Worm (Caenorhabditis elegans) whole organism, L4 larva: ENCODE measurements around the gene C04G6.6.

Source experiments
- D1046.2 ChIP-seq: fragments of 200-800 bp; sonication (Bioruptor generic); IDR thresholded peaks from 2 replicates; pipeline ENCODE4 v1.3.6; 2022; ENCODE audit warnings: missing genetic modification characterization, missing compliant biosample characterization
- F10B5.3 ChIP-seq: sonication (generic microtip); optimal IDR thresholded peaks from 2 replicates; lab custom pipeline; 2016; ENCODE audit warnings: mild to moderate bottlenecking, missing genetic modification characterization, missing compliant biosample characterization
- F49E8.2 ChIP-seq: sonication (generic microtip); optimal IDR thresholded peaks from 2 replicates; lab custom pipeline; 2016; ENCODE audit warnings: missing compliant biosample characterization, mild to moderate bottlenecking, missing genetic modification characterization, borderline replicate concordance
- T26A8.4 ChIP-seq: fragments of 200-800 bp; sonication (Bioruptor generic); IDR thresholded peaks from 2 replicates; pipeline ENCODE4 v1.3.6; 2022; ENCODE audit warnings: missing genetic modification characterization, missing compliant biosample characterization
- Y105C5A.15 ChIP-seq: fragments of 200-800 bp; sonication (Bioruptor generic); IDR thresholded peaks from 2 replicates; pipeline ENCODE4 v1.3.6; 2022; ENCODE audit warnings: missing genetic modification characterization, missing compliant biosample characterization
- aha-1 ChIP-seq: fragments of 150-350 bp; peaks from one replicate; lab custom pipeline; 2014; ENCODE audit warnings: missing biosample characterization, missing genetic modification characterization
- attf-4 ChIP-seq: sonication (generic microtip); optimal IDR thresholded peaks from 3 replicates; lab custom pipeline; 2017; ENCODE audit warnings: missing biosample characterization, missing genetic modification characterization
- ceh-32 ChIP-seq: sonication (generic microtip); optimal IDR thresholded peaks from 2 replicates; lab custom pipeline; 2016; ENCODE audit warnings: mild to moderate bottlenecking, missing genetic modification characterization, missing compliant biosample characterization; ENCODE audit not compliant: poor library complexity
- ceh-82 ChIP-seq: sonication (generic microtip); optimal IDR thresholded peaks from 2 replicates; lab custom pipeline; 2017; ENCODE audit warnings: missing biosample characterization, missing genetic modification characterization
- ces-1 ChIP-seq: fragments of 150-350 bp; sonication (generic microtip); optimal IDR thresholded peaks from 4 replicates; lab custom pipeline; 2014; ENCODE audit warnings: missing biosample characterization, missing genetic modification reagents, missing genetic modification characterization
- cey-2 ChIP-seq: sonication (generic microtip); optimal IDR thresholded peaks from 3 replicates; lab custom pipeline; 2017; ENCODE audit warnings: missing genetic modification characterization, mild to moderate bottlenecking, missing compliant biosample characterization, antibody characterized with exemption, borderline replicate concordance; ENCODE audit not compliant: insufficient read depth
- ctbp-1 ChIP-seq: fragments of 200-800 bp; sonication (Bioruptor generic); IDR thresholded peaks from 2 replicates; pipeline ENCODE4 v1.3.6; 2022; ENCODE audit warnings: missing genetic modification reagents, missing genetic modification characterization, missing compliant biosample characterization
- daf-16 ChIP-seq, 3 experiments: sonication (generic microtip); optimal IDR thresholded peaks; 2 replicates each; lab custom pipeline; 2016 to 2017; ENCODE audit warnings: missing genetic modification characterization in 3 of 3, missing genetic modification reagents in 3 of 3, mild to moderate bottlenecking in 2 of 3, missing compliant biosample characterization in 2 of 3, missing biosample characterization in 1 of 3, moderate library complexity in 1 of 3
- daf-8 ChIP-seq: fragments of 200-800 bp; sonication (Bioruptor generic); IDR thresholded peaks from 2 replicates; pipeline ENCODE4 v1.3.6; 2022; ENCODE audit warnings: missing genetic modification characterization, missing compliant biosample characterization
- dmd-9 ChIP-seq: fragments of 200-800 bp; sonication (Bioruptor generic); IDR thresholded peaks from 2 replicates; pipeline ENCODE4 v1.3.6; 2022; ENCODE audit warnings: missing genetic modification reagents, missing genetic modification characterization, missing compliant biosample characterization
- dpl-1 ChIP-seq: fragments of 150-350 bp; optimal IDR thresholded peaks from 2 replicates; lab custom pipeline; 2014; ENCODE audit warnings: missing biosample characterization, missing genetic modification reagents, missing genetic modification characterization
- duxl-1 ChIP-seq: sonication (generic microtip); optimal IDR thresholded peaks from 2 replicates; lab custom pipeline; 2016; ENCODE audit warnings: mild to moderate bottlenecking, missing genetic modification characterization, moderate library complexity, missing compliant biosample characterization; ENCODE audit not compliant: poor library complexity
- dve-1 ChIP-seq: sonication (generic microtip); optimal IDR thresholded peaks from 2 replicates; lab custom pipeline; 2017; ENCODE audit warnings: antibody characterized with exemption, mild to moderate bottlenecking, missing genetic modification characterization, missing compliant biosample characterization; ENCODE audit not compliant: insufficient read depth
- fkh-10 ChIP-seq: fragments of 150-350 bp; optimal IDR thresholded peaks from 2 replicates; lab custom pipeline; 2014; ENCODE audit warnings: missing biosample characterization, missing genetic modification reagents, missing genetic modification characterization
- hif-1 ChIP-seq, 2 experiments: sonication (generic microtip); optimal IDR thresholded peaks; 2 replicates each; lab custom pipeline; 2016 to 2017; ENCODE audit warnings: missing compliant biosample characterization in 2 of 2, missing genetic modification characterization in 2 of 2, missing genetic modification reagents in 2 of 2, missing genotype in 2 of 2, mild to moderate bottlenecking in 1 of 2
- hmg-1.1 ChIP-seq: fragments of 200-800 bp; sonication (Bioruptor generic); IDR thresholded peaks from 2 replicates; pipeline ENCODE4 v1.3.6; 2022; ENCODE audit warnings: missing genetic modification reagents, missing genetic modification characterization, missing compliant biosample characterization
- jun-1 ChIP-seq: fragments of 150-350 bp; optimal IDR thresholded peaks from 2 replicates; lab custom pipeline; 2014; ENCODE audit warnings: missing biosample characterization, missing genetic modification reagents, missing genetic modification characterization
- lin-1 ChIP-seq: fragments of 200-800 bp; sonication (Bioruptor generic); IDR thresholded peaks from 2 replicates; pipeline ENCODE4 v1.3.6; 2022; ENCODE audit warnings: missing genetic modification reagents, missing genetic modification characterization, missing compliant biosample characterization
- lin-13 ChIP-seq: fragments of 150-350 bp; optimal IDR thresholded peaks from 2 replicates; lab custom pipeline; 2014; ENCODE audit warnings: missing biosample characterization, missing genetic modification reagents, missing genetic modification characterization
- lin-15B ChIP-seq: fragments of 150-350 bp; sonication (generic microtip); optimal IDR thresholded peaks from 3 replicates; lab custom pipeline; 2014; ENCODE audit warnings: missing biosample characterization, missing genetic modification characterization
- lin-38 ChIP-seq: fragments of 200-800 bp; sonication (Bioruptor generic); IDR thresholded peaks from 2 replicates; pipeline ENCODE4 v1.3.6; 2022; ENCODE audit warnings: missing genetic modification reagents, missing genetic modification characterization, missing compliant biosample characterization
- madf-5 ChIP-seq, 2 experiments: fragments of 200-800 bp; sonication (Bioruptor generic); IDR thresholded peaks; 2 replicates each; pipeline ENCODE4 v1.3.6; 2022; ENCODE audit warnings: missing compliant biosample characterization in 2 of 2, missing genetic modification characterization in 2 of 2
- madf-9 ChIP-seq: fragments of 200-800 bp; sonication (Bioruptor generic); conservative IDR thresholded peaks from 2 replicates; pipeline ENCODE4 v1.3.6; 2022; ENCODE audit warnings: missing genetic modification reagents, missing genetic modification characterization, missing compliant biosample characterization
- mdt-29 ChIP-seq: fragments of 200-800 bp; sonication (Bioruptor generic); IDR thresholded peaks from 2 replicates; pipeline ENCODE4 v1.3.6; 2022; ENCODE audit warnings: missing genetic modification reagents, missing genetic modification characterization, missing compliant biosample characterization
- nhr-102 ChIP-seq: sonication (generic microtip); optimal IDR thresholded peaks from 2 replicates; lab custom pipeline; 2016; ENCODE audit warnings: mild to moderate bottlenecking, missing genetic modification characterization, moderate library complexity, missing compliant biosample characterization
- nhr-28 ChIP-seq: fragments of 150-350 bp; optimal IDR thresholded peaks from 2 replicates; lab custom pipeline; 2014; ENCODE audit warnings: missing biosample characterization, missing genetic modification characterization
- nhr-42 ChIP-seq: fragments of 200-800 bp; sonication (Bioruptor generic); IDR thresholded peaks from 2 replicates; pipeline ENCODE4 v1.3.6; 2022; ENCODE audit warnings: missing genetic modification characterization, missing compliant biosample characterization
- nhr-48 ChIP-seq: sonication (generic microtip); optimal IDR thresholded peaks from 2 replicates; lab custom pipeline; 2016; ENCODE audit warnings: mild to moderate bottlenecking, missing genetic modification characterization, missing compliant biosample characterization
- pqm-1 ChIP-seq: sonication (generic microtip); optimal IDR thresholded peaks from 2 replicates; lab custom pipeline; 2017; ENCODE audit warnings: missing biosample characterization, missing genetic modification characterization
- snpc-4 ChIP-seq: fragments of 150-350 bp; optimal IDR thresholded peaks from 2 replicates; lab custom pipeline; 2014; ENCODE audit warnings: missing biosample characterization, missing genetic modification characterization
- spr-3 ChIP-seq: fragments of 200-800 bp; sonication (Bioruptor generic); optimal IDR thresholded peaks from 2 replicates; lab custom pipeline; 2018; ENCODE audit warnings: mild to moderate bottlenecking, missing genetic modification characterization, missing compliant biosample characterization
- unc-130 ChIP-seq: sonication (generic microtip); optimal IDR thresholded peaks from 2 replicates; lab custom pipeline; 2016; ENCODE audit warnings: missing genetic modification reagents, missing genetic modification characterization, missing compliant biosample characterization
- unc-39 ChIP-seq: sonication (generic microtip); optimal IDR thresholded peaks from 2 replicates; lab custom pipeline; 2017; ENCODE audit warnings: missing biosample characterization, missing genetic modification characterization
- unc-62 ChIP-seq, 3 experiments: fragments of 150-350 bp in 1 of 3; sonication (generic microtip); optimal IDR thresholded peaks in 2 of 3; peaks in 1 of 3; 1 replicate in 1 of 3; 2 replicates in 2 of 3; lab custom pipeline; 2014 to 2017; ENCODE audit warnings: missing biosample characterization in 3 of 3, missing genetic modification characterization in 3 of 3, missing genetic modification reagents in 3 of 3, missing genotype in 1 of 3
- vab-7 ChIP-seq: fragments of 200-800 bp; sonication (Bioruptor generic); IDR thresholded peaks from 2 replicates; pipeline ENCODE4 v1.3.6; 2022; ENCODE audit warnings: missing genetic modification reagents, missing genetic modification characterization, missing compliant biosample characterization
- zag-1 ChIP-seq: fragments of 150-350 bp; optimal IDR thresholded peaks from 2 replicates; lab custom pipeline; 2014; ENCODE audit warnings: missing biosample characterization, missing genetic modification characterization
- zfp-2 ChIP-seq: sonication (generic microtip); optimal IDR thresholded peaks from 2 replicates; lab custom pipeline; 2016; ENCODE audit warnings: mild to moderate bottlenecking, missing genetic modification characterization, missing compliant biosample characterization
- zfp-3 ChIP-seq: fragments of 200-800 bp; sonication (Bioruptor generic); conservative IDR thresholded peaks from 2 replicates; pipeline ENCODE4 v1.3.6; 2022; ENCODE audit warnings: missing genetic modification reagents, missing genetic modification characterization, missing compliant biosample characterization
- zip-2 ChIP-seq: fragments of 150-350 bp; optimal IDR thresholded peaks from 2 replicates; lab custom pipeline; 2014; ENCODE audit warnings: missing biosample characterization, missing genetic modification characterization
- ztf-11 ChIP-seq: fragments of 150-350 bp; optimal IDR thresholded peaks from 2 replicates; lab custom pipeline; 2014; ENCODE audit warnings: missing biosample characterization, missing genetic modification characterization

Gene C04G6.6

DNA sequence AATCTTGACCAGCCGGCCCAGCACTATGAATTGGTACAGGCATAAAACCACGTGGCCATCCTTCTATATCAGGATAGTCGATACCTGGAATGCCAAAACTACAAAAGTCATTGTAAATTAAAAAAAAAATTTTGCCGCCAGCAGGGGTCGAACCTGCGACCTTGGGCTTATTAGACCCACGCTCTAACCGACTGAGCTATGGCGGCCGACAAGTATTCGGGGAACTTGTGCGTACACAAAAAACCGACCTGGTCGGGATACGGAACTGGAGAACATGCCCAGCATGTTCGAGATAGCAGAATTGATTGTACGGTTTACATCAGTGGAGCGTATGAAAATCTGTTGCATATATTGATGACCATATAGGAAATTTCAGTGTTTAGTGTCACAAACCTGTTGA lies 42.2 kb downstream of the C04G6.6 start (continued):
- TF ChIP-seq lin-13 (GFP tag; lab: Kevin White, UChicago) (peak; percentile 30), hmg-1.1 (peak; percentile 75), Y105C5A.15 (GFP tag; lab: Robert Waterston, UW) (peak; percentile 86; the same call in 1 of the 2 replicates), madf-9 (peak; percentile 39; the same call in 1 of the 2 replicates), dmd-9 (peak; percentile 83), dpl-1 (GFP tag; lab: Kevin White, UChicago) (peak; percentile 54), pqm-1 (tag; lab: Kevin White, UChicago) (no peak), snpc-4 (peak; percentile 93), ceh-82 (tag; lab: Kevin White, UChicago) (no peak), nhr-102 (tag; lab: Kevin White, UChicago) (peak; percentile 60), hif-1 (tag; optimal IDR thresholded peaks at IDR 0.05; lab: Kevin White, UChicago) (peak; percentile 12 to 14), nhr-42 (GFP tag; lab: Robert Waterston, UW) (peak; percentile 72; the same call in 1 of the 2 replicates), jun-1 (no peak)

DNA sequence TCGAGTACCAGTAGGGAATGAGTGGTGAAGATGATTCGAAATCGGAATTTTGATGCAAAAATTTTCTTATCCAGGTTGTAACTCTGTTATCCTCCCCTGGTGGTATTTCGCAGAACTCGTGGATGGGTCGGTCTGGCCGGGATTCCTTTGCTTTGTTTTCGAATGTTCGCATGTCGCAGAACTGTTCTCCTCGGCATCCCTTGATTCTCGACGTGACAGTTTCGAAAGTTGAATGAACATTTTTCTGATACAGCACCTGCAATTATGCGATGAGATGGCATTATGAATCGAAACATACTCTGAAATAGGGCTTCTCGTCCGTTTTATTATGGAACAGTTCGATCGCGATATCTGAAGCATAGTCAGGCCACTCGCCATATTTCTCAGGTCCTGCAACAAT lies 43.3 kb downstream of the C04G6.6 start:
- TF ChIP-seq madf-5 (GFP tag; IDR thresholded peaks at IDR 0.05; lab: Robert Waterston, UW), result peak in 1 of 2 experiments; percentile 40; a peak in 1 of 4 replicates
- peak; percentile 21 for TF ChIP-seq aha-1
- TF ChIP-seq zfp-3 (GFP tag; lab: Robert Waterston, UW), result 0 out of 2 replicates have a peak, but pooled peaks have one; percentile 19
- peak; percentile 10; the same call in 1 of the 2 replicates for TF ChIP-seq ctbp-1 (GFP tag; lab: Robert Waterston, UW)
- TF ChIP-seq nhr-48 (tag; lab: Kevin White, UChicago), result no peak
- no peak; the same call in 1 of the 2 replicates for TF ChIP-seq mdt-29
- TF ChIP-seq, all 104 proteins: peak for 4

DNA sequence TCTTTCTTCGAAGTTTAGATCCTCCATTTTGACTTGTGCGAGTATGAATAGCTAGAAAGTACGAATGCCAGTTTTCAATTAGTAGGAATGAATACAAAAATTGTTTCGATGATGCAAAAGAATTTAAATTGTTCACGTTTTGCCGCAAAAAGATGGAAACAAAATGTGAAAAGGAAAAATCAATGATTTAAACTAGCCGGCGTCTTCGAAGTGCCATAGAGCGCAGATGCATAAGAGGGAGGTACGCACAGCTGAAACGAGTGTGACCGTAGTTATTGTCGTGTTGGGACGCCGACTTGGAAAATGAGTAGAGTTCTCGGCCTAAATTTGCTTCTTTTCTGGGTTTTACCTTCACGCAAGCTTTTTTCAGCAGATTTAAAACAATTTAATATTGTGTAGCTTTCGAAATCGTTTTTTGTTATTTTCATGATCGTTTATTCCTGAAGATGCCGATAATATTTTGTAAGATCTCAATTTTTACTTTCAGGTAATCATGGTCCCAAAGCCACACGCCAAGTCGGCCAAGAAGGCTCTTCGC lies 44.4 kb downstream of the C04G6.6 start, which contains the start of the genes ify-1 and rpl-22:
Gene ify-1, minus strand, starts transcription at position 51 of the 538 bp plus-strand sequence.
Gene rpl-22, plus strand, starts transcription at position 488 of the 538 bp plus-strand sequence.
- no peak for TF ChIP-seq unc-39 (tag; lab: Kevin White, UChicago)
- peak; percentile 43 for TF ChIP-seq F10B5.3 (tag; lab: Kevin White, UChicago)
- TF ChIP-seq Y105C5A.15 (GFP tag; lab: Robert Waterston, UW), result no peak
- TF ChIP-seq lin-15B (tag; lab: Kevin White, UChicago), result peak; percentile 87
- TF ChIP-seq lin-13 (GFP tag; lab: Kevin White, UChicago), result peak; percentile 89
- peak; percentile 57 for TF ChIP-seq zfp-2
- TF ChIP-seq zip-2 (tag; lab: Kevin White, UChicago), result peak; percentile 57
- peak; percentile 81 for TF ChIP-seq unc-130 (GFP tag; lab: Kevin White, UChicago)
- peak; percentile 80 for TF ChIP-seq nhr-28 (tag; lab: Kevin White, UChicago)
- no peak for TF ChIP-seq ceh-32 (tag; lab: Kevin White, UChicago)
- TF ChIP-seq dve-1 (tag; lab: Kevin White, UChicago), result peak; percentile 95
- peak; percentile 86 for TF ChIP-seq T26A8.4 (GFP tag; lab: Robert Waterston, UW)
- TF ChIP-seq cey-2 (tag; lab: Kevin White, UChicago), result no peak
- TF ChIP-seq ztf-11 (tag; lab: Kevin White, UChicago), result no peak
- TF ChIP-seq attf-4, result no peak
- TF ChIP-seq spr-3, result peak; percentile 24
- peak; percentile 100 for TF ChIP-seq D1046.2 (GFP tag; lab: Robert Waterston, UW)
- no peak for TF ChIP-seq ces-1
- TF ChIP-seq fkh-10 (GFP tag; lab: Kevin White, UChicago), result peak; percentile 91
- peak; percentile 51 for TF ChIP-seq snpc-4
- no peak for TF ChIP-seq daf-8 (GFP tag; lab: Robert Waterston, UW)
- peak; percentile 42 for TF ChIP-seq zag-1
- TF ChIP-seq F49E8.2 (tag; lab: Kevin White, UChicago), result peak; percentile 61
- TF ChIP-seq nhr-48 (tag; lab: Kevin White, UChicago), result peak; percentile 43
- peak; percentile 99 for TF ChIP-seq lin-38 (GFP tag; lab: Robert Waterston, UW)
- peak; percentile 82 for TF ChIP-seq nhr-102 (tag; lab: Kevin White, UChicago)
- TF ChIP-seq duxl-1 (tag; lab: Kevin White, UChicago), result peak; percentile 88
- TF ChIP-seq lin-1 (GFP tag; lab: Robert Waterston, UW), result no peak
- peak; percentile 91 for TF ChIP-seq aha-1
- peak in 1 of 2 experiments; percentile 98 for TF ChIP-seq unc-62 (GFP tag; optimal IDR thresholded peaks at IDR 0.05 in 1 of 2; lab: Kevin White, UChicago)
- TF ChIP-seq unc-62 (tag; optimal IDR thresholded peaks at IDR 0.05; lab: Kevin White, UChicago), result peak; percentile 35
- 0 out of 2 replicates have a peak, but pooled peaks have one; percentile 60 for TF ChIP-seq vab-7
- TF ChIP-seq daf-16 (GFP tag; optimal IDR thresholded peaks at IDR 0.05; lab: Kevin White, UChicago), result peak in 1 of 2 experiments; percentile 38
- peak; percentile 84 for TF ChIP-seq daf-16 (tag; optimal IDR thresholded peaks at IDR 0.05; lab: Kevin White, UChicago)
- peak; percentile 7 to 83 for TF ChIP-seq hif-1 (tag; optimal IDR thresholded peaks at IDR 0.05; lab: Kevin White, UChicago)
